Worm (Caenorhabditis elegans) whole organism, L4 larva: Measurements from ENCODE around the gene C03A7.13.

Experiments
- F10B5.3 ChIP-seq: sonication (generic microtip); optimal IDR thresholded peaks from 2 replicates; lab custom pipeline; 2016; ENCODE audit warnings: mild to moderate bottlenecking, missing genetic modification characterization, missing compliant biosample characterization
- F26F4.8 ChIP-seq: fragments of 200-800 bp; sonication (Bioruptor generic); conservative IDR thresholded peaks from 2 replicates; pipeline ENCODE4 v1.3.6; 2022; ENCODE audit warnings: missing genetic modification characterization, missing compliant biosample characterization
- F37D6.2 ChIP-seq: sonication (generic microtip); optimal IDR thresholded peaks from 2 replicates; lab custom pipeline; 2016; ENCODE audit warnings: mild to moderate bottlenecking, missing genetic modification characterization, missing compliant biosample characterization
- F49E8.2 ChIP-seq: sonication (generic microtip); optimal IDR thresholded peaks from 2 replicates; lab custom pipeline; 2016; ENCODE audit warnings: missing compliant biosample characterization, mild to moderate bottlenecking, missing genetic modification characterization, borderline replicate concordance
- R02D3.7 ChIP-seq: fragments of 150-350 bp; sonication (generic microtip); optimal IDR thresholded peaks from 3 replicates; lab custom pipeline; 2014; ENCODE audit warnings: missing biosample characterization, missing genetic modification characterization
- T26A8.4 ChIP-seq: fragments of 200-800 bp; sonication (Bioruptor generic); IDR thresholded peaks from 2 replicates; pipeline ENCODE4 v1.3.6; 2022; ENCODE audit warnings: missing genetic modification characterization, missing compliant biosample characterization
- Y5F2A.4 ChIP-seq: fragments of 200-800 bp; sonication (Bioruptor generic); optimal IDR thresholded peaks from 2 replicates; lab custom pipeline; 2018; ENCODE audit warnings: mild to moderate bottlenecking, missing genetic modification characterization, missing compliant biosample characterization
- ceh-32 ChIP-seq: sonication (generic microtip); optimal IDR thresholded peaks from 2 replicates; lab custom pipeline; 2016; ENCODE audit warnings: mild to moderate bottlenecking, missing genetic modification characterization, missing compliant biosample characterization; ENCODE audit not compliant: poor library complexity
- ceh-44 ChIP-seq: fragments of 200-800 bp; sonication (Bioruptor generic); IDR thresholded peaks from 2 replicates; pipeline ENCODE4 v1.3.6; 2022; ENCODE audit warnings: missing genetic modification reagents, missing genetic modification characterization, missing compliant biosample characterization
- ceh-62 ChIP-seq: sonication (generic microtip); optimal IDR thresholded peaks from 2 replicates; lab custom pipeline; 2017; ENCODE audit warnings: missing biosample characterization, missing genetic modification characterization
- ctbp-1 ChIP-seq: fragments of 200-800 bp; sonication (Bioruptor generic); IDR thresholded peaks from 2 replicates; pipeline ENCODE4 v1.3.6; 2022; ENCODE audit warnings: missing genetic modification reagents, missing genetic modification characterization, missing compliant biosample characterization
- daf-8 ChIP-seq: fragments of 200-800 bp; sonication (Bioruptor generic); IDR thresholded peaks from 2 replicates; pipeline ENCODE4 v1.3.6; 2022; ENCODE audit warnings: missing genetic modification characterization, missing compliant biosample characterization
- dmd-6 ChIP-seq: fragments of 200-800 bp; sonication (Bioruptor generic); IDR thresholded peaks from 2 replicates; pipeline ENCODE4 v1.3.6; 2022; ENCODE audit warnings: missing genetic modification reagents, missing genetic modification characterization, missing compliant biosample characterization
- fkh-10 ChIP-seq: fragments of 150-350 bp; optimal IDR thresholded peaks from 2 replicates; lab custom pipeline; 2014; ENCODE audit warnings: missing biosample characterization, missing genetic modification reagents, missing genetic modification characterization
- gei-8 ChIP-seq: fragments of 200-800 bp; sonication (Bioruptor generic); optimal IDR thresholded peaks from 2 replicates; lab custom pipeline; 2018; ENCODE audit warnings: mild to moderate bottlenecking, missing genetic modification characterization, missing compliant biosample characterization
- jun-1 ChIP-seq: fragments of 150-350 bp; optimal IDR thresholded peaks from 2 replicates; lab custom pipeline; 2014; ENCODE audit warnings: missing biosample characterization, missing genetic modification reagents, missing genetic modification characterization
- lim-7 ChIP-seq: fragments of 200-800 bp; sonication (Bioruptor generic); IDR thresholded peaks from 2 replicates; pipeline ENCODE4 v1.3.6; 2022; ENCODE audit warnings: missing genetic modification characterization, missing compliant biosample characterization
- lin-1 ChIP-seq: fragments of 200-800 bp; sonication (Bioruptor generic); IDR thresholded peaks from 2 replicates; pipeline ENCODE4 v1.3.6; 2022; ENCODE audit warnings: missing genetic modification reagents, missing genetic modification characterization, missing compliant biosample characterization
- lin-15B ChIP-seq: fragments of 150-350 bp; sonication (generic microtip); optimal IDR thresholded peaks from 3 replicates; lab custom pipeline; 2014; ENCODE audit warnings: missing biosample characterization, missing genetic modification characterization
- lin-29 ChIP-seq: fragments of 200-800 bp; sonication (Bioruptor generic); IDR thresholded peaks from 2 replicates; pipeline ENCODE4 v1.3.6; 2022; ENCODE audit warnings: missing genetic modification reagents, missing genetic modification characterization, missing compliant biosample characterization
- lin-38 ChIP-seq: fragments of 200-800 bp; sonication (Bioruptor generic); IDR thresholded peaks from 2 replicates; pipeline ENCODE4 v1.3.6; 2022; ENCODE audit warnings: missing genetic modification reagents, missing genetic modification characterization, missing compliant biosample characterization
- lin-39 ChIP-seq: fragments of 150-350 bp; optimal IDR thresholded peaks from 2 replicates; lab custom pipeline; 2014; ENCODE audit warnings: missing biosample characterization, missing genetic modification reagents, missing genetic modification characterization
- madf-9 ChIP-seq: fragments of 200-800 bp; sonication (Bioruptor generic); conservative IDR thresholded peaks from 2 replicates; pipeline ENCODE4 v1.3.6; 2022; ENCODE audit warnings: missing genetic modification reagents, missing genetic modification characterization, missing compliant biosample characterization
- mdt-29 ChIP-seq: fragments of 200-800 bp; sonication (Bioruptor generic); IDR thresholded peaks from 2 replicates; pipeline ENCODE4 v1.3.6; 2022; ENCODE audit warnings: missing genetic modification reagents, missing genetic modification characterization, missing compliant biosample characterization
- mep-1 ChIP-seq: fragments of 150-350 bp; sonication (generic microtip); optimal IDR thresholded peaks from 3 replicates; lab custom pipeline; 2014; ENCODE audit warnings: missing biosample characterization, missing genetic modification characterization
- mxl-2 ChIP-seq: fragments of 200-800 bp; sonication (Bioruptor generic); conservative IDR thresholded peaks from 2 replicates; pipeline ENCODE4 v1.3.6; 2022; ENCODE audit warnings: missing genetic modification reagents, missing genetic modification characterization, missing compliant biosample characterization
- nhr-11 ChIP-seq: fragments of 150-350 bp; optimal IDR thresholded peaks from 2 replicates; lab custom pipeline; 2014; ENCODE audit warnings: missing biosample characterization, missing genetic modification characterization
- saeg-2 ChIP-seq: fragments of 200-800 bp; sonication (Bioruptor generic); IDR thresholded peaks from 2 replicates; pipeline ENCODE4 v1.3.6; 2022; ENCODE audit warnings: missing genetic modification reagents, missing genetic modification characterization, missing compliant biosample characterization
- sdz-12 ChIP-seq: fragments of 200-800 bp; sonication (Bioruptor generic); optimal IDR thresholded peaks from 2 replicates; lab custom pipeline; 2018; ENCODE audit warnings: mild to moderate bottlenecking, missing genetic modification characterization, missing compliant biosample characterization
- snpc-4 ChIP-seq: fragments of 150-350 bp; optimal IDR thresholded peaks from 2 replicates; lab custom pipeline; 2014; ENCODE audit warnings: missing biosample characterization, missing genetic modification characterization
- spr-1 ChIP-seq: sonication (generic microtip); optimal IDR thresholded peaks from 2 replicates; lab custom pipeline; 2016; ENCODE audit warnings: mild to moderate bottlenecking, missing genetic modification characterization, missing compliant biosample characterization
- spr-3 ChIP-seq: fragments of 200-800 bp; sonication (Bioruptor generic); optimal IDR thresholded peaks from 2 replicates; lab custom pipeline; 2018; ENCODE audit warnings: mild to moderate bottlenecking, missing genetic modification characterization, missing compliant biosample characterization
- tag-97 ChIP-seq: fragments of 200-800 bp; sonication (Bioruptor generic); IDR thresholded peaks from 2 replicates; pipeline ENCODE4 v1.3.6; 2022; ENCODE audit warnings: missing genetic modification characterization, missing compliant biosample characterization
- tra-1 ChIP-seq: fragments of 200-800 bp; sonication (Bioruptor generic); IDR thresholded peaks from 2 replicates; pipeline ENCODE4 v1.3.6; 2022; ENCODE audit warnings: missing genetic modification reagents, missing genetic modification characterization, missing compliant biosample characterization
- vab-7 ChIP-seq: fragments of 200-800 bp; sonication (Bioruptor generic); IDR thresholded peaks from 2 replicates; pipeline ENCODE4 v1.3.6; 2022; ENCODE audit warnings: missing genetic modification reagents, missing genetic modification characterization, missing compliant biosample characterization
- zag-1 ChIP-seq: fragments of 150-350 bp; optimal IDR thresholded peaks from 2 replicates; lab custom pipeline; 2014; ENCODE audit warnings: missing biosample characterization, missing genetic modification characterization
- zfp-2 ChIP-seq: sonication (generic microtip); optimal IDR thresholded peaks from 2 replicates; lab custom pipeline; 2016; ENCODE audit warnings: mild to moderate bottlenecking, missing genetic modification characterization, missing compliant biosample characterization

The C03A7.13 gene

DNA sequence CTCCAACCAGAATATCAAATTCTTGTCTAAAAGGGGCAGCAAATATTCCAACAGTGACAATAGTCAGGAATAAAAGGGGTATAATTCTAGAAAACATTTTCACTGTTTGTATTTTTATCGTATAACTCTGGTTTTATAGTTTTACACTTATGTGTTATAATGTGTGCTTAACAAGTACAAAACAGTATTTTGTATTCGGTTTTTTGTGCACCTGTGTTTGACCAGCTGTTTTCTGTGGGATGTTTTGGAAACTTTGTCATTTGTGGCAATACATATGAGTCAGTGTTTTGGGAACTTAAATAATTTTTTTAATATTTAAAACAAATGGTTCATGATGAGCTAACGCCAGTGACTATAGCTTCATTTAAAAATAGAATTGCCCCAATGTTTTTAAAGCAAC, 45.9 kb downstream of the C03A7.13 start, which contains the start of gene F14F9.6:
TSS of gene F14F9.6 (minus strand) at position 101 of the 400 bp plus-strand sequence.
- no peak for TF ChIP-seq daf-8 (GFP tag; lab: Robert Waterston, UW)

DNA sequence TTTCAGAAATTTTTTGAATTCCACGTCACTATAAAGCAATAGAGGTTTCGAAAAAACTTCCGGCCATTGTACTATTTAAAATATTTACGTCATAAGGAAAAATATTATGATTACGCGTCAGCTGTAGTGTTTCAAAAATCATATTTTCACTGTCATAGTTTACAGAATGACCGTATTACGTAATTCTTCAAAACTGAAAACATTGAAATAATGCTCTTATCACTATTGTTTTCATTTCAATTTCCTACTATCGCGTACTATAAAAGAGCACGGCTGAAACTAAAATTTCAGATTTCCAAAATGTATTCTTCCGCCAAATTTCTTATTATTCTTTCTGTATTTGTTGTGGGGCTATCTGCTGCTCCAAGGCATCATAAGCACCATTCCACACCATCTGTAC, 47.8 kb downstream of the C03A7.13 start, which contains the start of gene F14F9.2:
TSS of gene F14F9.2 (plus strand) at position 301 of the 400 bp plus-strand sequence.
- TF ChIP-seq lin-38 (GFP tag; lab: Robert Waterston, UW): no peak
- TF ChIP-seq F26F4.8: no peak
- TF ChIP-seq F49E8.2 (tag; lab: Kevin White, UChicago): no peak
- TF ChIP-seq zfp-2: no peak
- no peak for TF ChIP-seq fkh-10 (GFP tag; lab: Kevin White, UChicago)
- no peak for TF ChIP-seq F37D6.2
- TF ChIP-seq nhr-11 (tag; lab: Kevin White, UChicago): no peak
- TF ChIP-seq daf-8 (GFP tag; lab: Robert Waterston, UW): no peak
- TF ChIP-seq snpc-4 (tag; lab: Kevin White, UChicago): no peak
- no peak for TF ChIP-seq tra-1 (GFP tag; lab: Robert Waterston, UW)
- no peak for TF ChIP-seq spr-1 (tag; lab: Kevin White, UChicago)
- no peak for TF ChIP-seq madf-9
- TF ChIP-seq vab-7 (GFP tag; lab: Robert Waterston, UW): no peak
- no peak for TF ChIP-seq lim-7 (GFP tag; lab: Robert Waterston, UW)
- TF ChIP-seq F10B5.3 (tag; lab: Kevin White, UChicago): no peak
- no peak for TF ChIP-seq tag-97 (GFP tag; lab: Robert Waterston, UW)

DNA sequence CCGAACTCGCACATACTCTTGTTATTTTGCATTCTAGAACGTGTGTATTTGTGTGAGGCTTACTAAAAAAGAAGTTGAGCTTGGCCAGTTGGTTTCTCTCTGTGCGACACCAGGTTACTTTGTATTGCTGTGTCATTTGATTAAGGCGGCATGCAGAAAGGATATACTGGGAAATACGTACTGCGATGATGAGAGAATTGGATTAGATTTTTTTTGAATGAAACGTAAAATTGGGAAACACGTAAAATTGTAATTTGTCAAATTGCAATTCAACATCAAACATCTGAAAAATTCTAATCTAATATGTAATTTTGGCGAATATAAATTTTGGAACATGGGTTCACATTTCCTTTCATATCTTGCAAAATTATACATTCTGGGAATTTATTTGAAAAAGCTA, 48.6 kb downstream of the C03A7.13 start, which contains the start of gene srh-129:
TSS of gene srh-129 (minus strand) at position 101 of the 400 bp plus-strand sequence.
- no peak for TF ChIP-seq R02D3.7 (tag; lab: Kevin White, UChicago)
- TF ChIP-seq jun-1 (tag; lab: Kevin White, UChicago): no peak
- no peak for TF ChIP-seq spr-3 (GFP tag; lab: Kevin White, UChicago)
- no peak for TF ChIP-seq mxl-2 (GFP tag; lab: Robert Waterston, UW)
- TF ChIP-seq spr-1 (tag; lab: Kevin White, UChicago): no peak
- no peak for TF ChIP-seq sdz-12 (GFP tag; lab: Kevin White, UChicago)
- TF ChIP-seq ceh-44: no peak
- no peak for TF ChIP-seq lin-29
- TF ChIP-seq vab-7 (GFP tag; lab: Robert Waterston, UW): no peak
- no peak for TF ChIP-seq gei-8 (GFP tag; lab: Kevin White, UChicago)
- TF ChIP-seq lin-1 (GFP tag; lab: Robert Waterston, UW): no peak
- TF ChIP-seq mdt-29: no peak
- no peak for TF ChIP-seq ctbp-1 (GFP tag; lab: Robert Waterston, UW)
- TF ChIP-seq dmd-6 (GFP tag; lab: Robert Waterston, UW): no peak
- no peak for TF ChIP-seq zag-1 (tag; lab: Kevin White, UChicago)
- TF ChIP-seq saeg-2 (GFP tag; lab: Robert Waterston, UW): no peak
- no peak for TF ChIP-seq lin-15B (tag; lab: Kevin White, UChicago)
- TF ChIP-seq mep-1 (tag; lab: Kevin White, UChicago): no peak
- no peak for TF ChIP-seq T26A8.4 (GFP tag; lab: Robert Waterston, UW)
- TF ChIP-seq ceh-32 (tag; lab: Kevin White, UChicago): no peak

DNA sequence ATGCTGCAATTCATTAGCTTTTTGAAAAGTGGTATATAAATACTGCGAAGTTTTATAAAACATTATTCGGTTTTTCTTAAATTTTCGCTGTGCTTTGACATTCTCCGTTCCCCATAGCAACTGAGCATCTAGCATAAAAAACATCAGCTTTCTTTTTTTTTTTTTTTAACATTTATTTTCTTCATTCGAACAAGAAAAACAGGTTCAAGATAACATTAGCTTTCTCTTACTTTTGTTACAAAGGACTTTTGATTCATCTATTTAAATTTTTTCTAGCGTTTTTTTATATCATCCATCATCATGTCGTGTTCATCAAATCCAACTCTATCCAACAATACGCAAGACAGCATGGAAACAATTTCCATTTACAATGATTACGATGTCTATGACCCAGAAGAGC, 54.4 kb downstream of the C03A7.13 start, which contains the start of gene F14F9.3:
TSS of gene F14F9.3 (plus strand) at position 301 of the 400 bp plus-strand sequence.
- TF ChIP-seq ceh-62 (tag; lab: Kevin White, UChicago) (no peak), lin-39 (no peak), Y5F2A.4 (GFP tag; lab: Kevin White, UChicago) (no peak)
